Fruit fly (Drosophila melanogaster) S2 (cell line): ENCODE measurements around the gene asl.

ENCODE experiments used
- CG8478 ChIP-seq: fragments of >200 bp; optimal IDR thresholded peaks from 2 replicates; lab custom pipeline; 2018
- CTCF ChIP-seq, 2 experiments: fragments of >200 bp; optimal IDR thresholded peaks; 2 replicates each; lab custom pipeline; 2018

DNA sequence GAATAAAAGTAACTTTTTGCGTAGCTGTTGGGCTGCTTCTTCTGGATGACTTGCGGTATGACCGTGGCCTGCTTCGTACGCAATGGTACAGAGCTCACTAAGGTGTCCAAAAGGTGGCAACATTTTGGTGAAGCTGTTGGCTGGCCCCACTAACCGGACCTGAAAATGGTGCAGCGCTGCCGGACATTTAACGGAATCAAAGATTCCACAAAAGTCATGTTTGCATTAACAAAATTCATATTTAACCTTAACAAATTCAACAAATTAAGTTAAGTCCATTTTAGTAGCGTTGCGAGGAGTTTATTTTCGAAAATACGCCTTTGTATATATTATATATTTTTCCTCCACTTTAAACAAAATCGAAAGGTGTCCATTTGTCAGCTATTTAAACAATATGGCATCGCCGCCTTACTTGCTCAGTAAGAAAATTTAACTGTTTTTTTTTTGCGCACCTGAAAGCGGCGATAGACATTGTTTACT, 5.3 kb downstream of the asl start, which contains the start of the genes kra and SecS:
- TF ChIP-seq CTCF (optimal IDR thresholded peaks at IDR 0.05; lab: Kevin White, UChicago) = peak; percentile 23 to 48
- TF ChIP-seq CG8478 (lab: Kevin White, UChicago) = no peak
